Worm (Caenorhabditis elegans): Measurements from ENCODE around the gene Y105C5A.26.
"Not testable (repeated sequence)": the region's sequence is repeated elsewhere in the genome, so short reads cannot be mapped to it uniquely, and the experiment has no call there.

Gene Y105C5A.26

ce11 chrIV:15635462-15635861, 45.9 kb downstream of the Y105C5A.26 start, which contains the start of gene Y105C5A.10:
Y105C5A.10 (plus strand) TSS chrIV:15635762.
- TF ChIP-seq mdl-1, ceh-9, hmg-11 (tag; optimal IDR thresholded peaks at IDR 0.05): not testable (repeated sequence)

DNA sequence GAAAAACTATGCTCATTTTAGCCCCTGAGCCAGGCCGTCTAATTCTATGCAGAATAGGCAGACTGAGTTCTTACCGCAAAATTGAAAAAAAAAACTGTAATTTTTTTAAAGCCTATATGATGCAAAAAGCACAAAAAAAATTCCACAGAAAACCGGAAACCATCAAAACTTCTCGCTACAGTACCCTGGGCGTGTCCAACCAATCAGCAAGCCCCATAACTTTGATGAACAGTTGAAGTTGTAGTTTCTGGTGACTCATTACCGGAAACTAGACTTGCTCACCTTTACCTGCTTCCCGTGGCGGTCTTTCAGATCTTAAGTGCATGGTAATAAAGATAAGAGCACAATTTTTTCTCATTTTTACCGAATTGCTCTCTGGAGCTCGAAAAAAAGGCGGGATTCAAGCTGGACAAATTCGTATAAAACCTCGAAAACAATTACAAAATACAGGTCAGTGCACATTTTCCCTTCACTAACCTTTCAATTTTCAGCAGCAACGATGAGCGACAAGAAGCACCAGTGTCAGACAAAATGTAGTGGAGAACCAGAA, 47.0 kb downstream of the Y105C5A.26 start, which contains the start of gene Y105C5A.1274:
Gene Y105C5A.1274 (plus strand): TSS at position 500 of the 550 bp plus-strand sequence.
- TF ChIP-seq nfya-1 (tag; optimal IDR thresholded peaks at IDR 0.05; ENCODE audit: insufficient read depth) = peak; percentile 30
